Fruit fly (Drosophila melanogaster) whole organism, embryonic: ENCODE measurements around the gene CG9270.
A peak's percentile ranks its signal among the peaks of the same experiment; 100 is the strongest.

Experiments
- CG1233 ChIP-seq: fragments of 200-800 bp; sonication (Bioruptor generic); optimal IDR thresholded peaks from 4 replicates; lab custom pipeline; 2018; ENCODE audit warnings: missing biosample characterization, mild to moderate bottlenecking, missing genetic modification characterization
- CG13123 ChIP-seq: fragments of 200-800 bp; sonication (Bioruptor generic); optimal IDR thresholded peaks from 2 replicates; lab custom pipeline; 2016; ENCODE audit warnings: missing biosample characterization, missing genetic modification characterization
- CG14441 ChIP-seq: fragments of 200-800 bp; sonication (Bioruptor generic); IDR thresholded peaks from 2 replicates; pipeline ENCODE4 v1.3.6; 2022; ENCODE audit warnings: missing biosample characterization, missing genetic modification characterization
- CG14965 ChIP-seq: fragments of 200-800 bp; sonication (Bioruptor generic); optimal IDR thresholded peaks from 2 replicates; lab custom pipeline; 2016; ENCODE audit warnings: missing biosample characterization, missing genetic modification characterization, borderline replicate concordance
- CG15479 ChIP-seq: fragments of 200-800 bp; sonication (Bioruptor generic); optimal IDR thresholded peaks from 3 replicates; lab custom pipeline; 2019; ENCODE audit warnings: missing biosample characterization, mild to moderate bottlenecking, missing genetic modification characterization, moderate library complexity
- CG16779 ChIP-seq: fragments of 200-800 bp; sonication (Bioruptor generic); IDR thresholded peaks from 2 replicates; pipeline ENCODE4 v1.3.6; 2022; ENCODE audit warnings: missing biosample characterization, missing genetic modification characterization
- CG17568 ChIP-seq: fragments of 200-800 bp; sonication (Bioruptor generic); optimal IDR thresholded peaks from 2 replicates; lab custom pipeline; 2018; ENCODE audit warnings: missing biosample characterization, mild to moderate bottlenecking, missing genetic modification characterization, moderate library complexity
- CG17912 ChIP-seq: fragments of 200-800 bp; sonication (Bioruptor generic); optimal IDR thresholded peaks from 2 replicates; lab custom pipeline; 2018; ENCODE audit warnings: missing biosample characterization, mild to moderate bottlenecking, missing genetic modification characterization
- CG2199 ChIP-seq: fragments of 200-800 bp; sonication (Bioruptor generic); IDR thresholded peaks from 3 replicates; pipeline ENCODE4 v1.3.6; 2022; ENCODE audit warnings: missing biosample characterization, missing genetic modification characterization
- CG30431 ChIP-seq: fragments of 200-800 bp; sonication (Bioruptor generic); optimal IDR thresholded peaks from 2 replicates; lab custom pipeline; 2017; ENCODE audit warnings: missing biosample characterization, missing genetic modification characterization
- CG4360 ChIP-seq: fragments of 200-800 bp; sonication (Bioruptor generic); IDR thresholded peaks from 2 replicates; pipeline ENCODE4 v1.3.6; 2022; ENCODE audit warnings: missing biosample characterization, missing genetic modification characterization
- CG43689 ChIP-seq: fragments of 200-800 bp; sonication (Bioruptor generic); IDR thresholded peaks from 2 replicates; pipeline ENCODE4 v1.3.6; 2022; ENCODE audit warnings: missing biosample characterization, missing genetic modification characterization
- CG4820 ChIP-seq: fragments of 200-800 bp; sonication (Bioruptor generic); optimal IDR thresholded peaks from 3 replicates; lab custom pipeline; 2016; ENCODE audit warnings: missing biosample characterization, missing genetic modification characterization
- CG6689 ChIP-seq: fragments of 200-800 bp; sonication (Bioruptor generic); IDR thresholded peaks from 2 replicates; pipeline ENCODE4 v1.3.6; 2022; ENCODE audit warnings: missing biosample characterization, missing genetic modification characterization
- CG7839 ChIP-seq: fragments of 200-800 bp; sonication (Bioruptor generic); optimal IDR thresholded peaks from 3 replicates; lab custom pipeline; 2018; ENCODE audit warnings: missing biosample characterization, mild to moderate bottlenecking, missing genetic modification characterization, moderate library complexity
- CG7963 ChIP-seq: fragments of 200-800 bp; sonication (Bioruptor generic); IDR thresholded peaks from 3 replicates; pipeline ENCODE4 v1.3.6; 2022; ENCODE audit warnings: missing biosample characterization, missing genetic modification characterization; ENCODE audit not compliant: partially characterized antibody
- CG8478 ChIP-seq: fragments of >200 bp; optimal IDR thresholded peaks from 2 replicates; lab custom pipeline; 2018
- CG8924 ChIP-seq: fragments of 200-800 bp; optimal IDR thresholded peaks from 3 replicates; lab custom pipeline; 2019; ENCODE audit warnings: missing biosample characterization, mild to moderate bottlenecking, missing genetic modification characterization, moderate library complexity
- Deaf1 ChIP-seq: fragments of 200-800 bp; optimal IDR thresholded peaks from 3 replicates; lab custom pipeline; 2019; ENCODE audit warnings: missing biosample characterization, mild to moderate bottlenecking, missing genetic modification characterization, moderate library complexity
- Drgx ChIP-seq: fragments of 200-800 bp; sonication (Bioruptor generic); IDR thresholded peaks from 2 replicates; pipeline ENCODE4 v1.3.6; 2022; ENCODE audit warnings: missing biosample characterization, missing genetic modification characterization
- HLH3B ChIP-seq: fragments of 200-800 bp; sonication (Bioruptor generic); IDR thresholded peaks from 2 replicates; pipeline ENCODE4 v1.3.6; 2022; ENCODE audit warnings: missing biosample characterization, missing genetic modification characterization
- Lim3 ChIP-seq: fragments of 200-800 bp; sonication (Bioruptor generic); IDR thresholded peaks from 2 replicates; pipeline ENCODE4 v1.3.6; 2022; ENCODE audit warnings: missing biosample characterization, missing genetic modification characterization
- Max ChIP-seq: fragments of 200-800 bp; sonication (Bioruptor generic); optimal IDR thresholded peaks from 2 replicates; lab custom pipeline; 2016; ENCODE audit warnings: missing biosample characterization, mild to moderate bottlenecking, missing genetic modification characterization
- NC2α ChIP-seq: fragments of 200-800 bp; sonication (Bioruptor generic); optimal IDR thresholded peaks from 2 replicates; lab custom pipeline; 2016; ENCODE audit warnings: missing biosample characterization, missing genetic modification characterization
- Stat92E ChIP-seq, 3 experiments: fragments of >200 bp in 2 of 3; fragments of 200-800 bp in 1 of 3; sonication (Bioruptor generic) in 1 of 3; optimal IDR thresholded peaks; 2 replicates each; lab custom pipeline; 2017 to 2019; ENCODE audit warnings: missing biosample characterization in 3 of 3, missing genetic modification characterization in 3 of 3, mild to moderate bottlenecking in 1 of 3, moderate library complexity in 1 of 3
- amos ChIP-seq: fragments of 200-800 bp; sonication (Bioruptor generic); IDR thresholded peaks from 2 replicates; pipeline ENCODE4 v1.3.6; 2022; ENCODE audit warnings: missing biosample characterization, missing genetic modification characterization; ENCODE audit not compliant: partially characterized antibody
- ash1 ChIP-seq: fragments of 200-800 bp; sonication (Bioruptor generic); optimal IDR thresholded peaks from 2 replicates; lab custom pipeline; 2018; ENCODE audit warnings: missing biosample characterization, mild to moderate bottlenecking, missing genetic modification characterization
- bigmax ChIP-seq: fragments of 200-800 bp; sonication (Bioruptor generic); optimal IDR thresholded peaks from 2 replicates; lab custom pipeline; 2018; ENCODE audit warnings: missing biosample characterization, mild to moderate bottlenecking, missing genetic modification characterization
- crc ChIP-seq: fragments of 200-800 bp; sonication (Bioruptor generic); optimal IDR thresholded peaks from 2 replicates; lab custom pipeline; 2016; ENCODE audit warnings: missing biosample characterization, missing genetic modification characterization
- dati ChIP-seq: fragments of 200-800 bp; sonication (Bioruptor generic); IDR thresholded peaks from 2 replicates; pipeline ENCODE4 v1.3.6; 2022; ENCODE audit warnings: missing biosample characterization, missing genetic modification characterization
- dysf ChIP-seq: fragments of 200-800 bp; sonication (Bioruptor generic); IDR thresholded peaks from 3 replicates; pipeline ENCODE4 v1.3.6; 2022; ENCODE audit warnings: missing biosample characterization, missing genetic modification characterization
- fd96Cb ChIP-seq: fragments of 200-800 bp; sonication (Bioruptor generic); optimal IDR thresholded peaks from 2 replicates; lab custom pipeline; 2018; ENCODE audit warnings: missing biosample characterization, mild to moderate bottlenecking, missing genetic modification characterization, moderate library complexity
- gcm ChIP-seq: fragments of 200-800 bp; sonication (Bioruptor generic); optimal IDR thresholded peaks from 2 replicates; lab custom pipeline; 2019; ENCODE audit warnings: missing biosample characterization, mild to moderate bottlenecking, missing genetic modification characterization, moderate library complexity
- gcm2 ChIP-seq: fragments of 200-800 bp; sonication (Bioruptor generic); optimal IDR thresholded peaks from 2 replicates; lab custom pipeline; 2016; ENCODE audit warnings: missing biosample characterization, missing genetic modification characterization
- gro ChIP-seq: fragments of 200-800 bp; sonication (Bioruptor generic); optimal IDR thresholded peaks from 2 replicates; lab custom pipeline; 2016; ENCODE audit warnings: missing biosample characterization, missing genetic modification characterization
- gt ChIP-seq: fragments of 200-800 bp; sonication (Bioruptor generic); IDR thresholded peaks from 2 replicates; pipeline ENCODE4 v1.3.6; 2022; ENCODE audit warnings: missing biosample characterization, missing genetic modification characterization
- her ChIP-seq: fragments of 200-800 bp; sonication (Bioruptor generic); optimal IDR thresholded peaks from 2 replicates; lab custom pipeline; 2016; ENCODE audit warnings: missing biosample characterization, missing genetic modification characterization
- hth ChIP-seq: fragments of >200 bp; optimal IDR thresholded peaks from 2 replicates; lab custom pipeline; 2017; ENCODE audit warnings: inconsistent platforms
- kah ChIP-seq: fragments of 200-800 bp; sonication (Bioruptor generic); optimal IDR thresholded peaks from 2 replicates; lab custom pipeline; 2018; ENCODE audit warnings: missing biosample characterization, mild to moderate bottlenecking, missing genetic modification characterization
- kni ChIP-seq: fragments of 200-800 bp; sonication (Bioruptor generic); optimal IDR thresholded peaks from 3 replicates; lab custom pipeline; 2017; ENCODE audit warnings: mild to moderate bottlenecking, missing biosample characterization, missing genetic modification reagents, missing genetic modification characterization
- lilli ChIP-seq: fragments of 200-800 bp; sonication (Bioruptor generic); optimal IDR thresholded peaks from 3 replicates; lab custom pipeline; 2016; ENCODE audit warnings: missing biosample characterization, missing genetic modification characterization
- oc ChIP-seq: fragments of 200-800 bp; sonication (Bioruptor generic); optimal IDR thresholded peaks from 2 replicates; lab custom pipeline; 2018; ENCODE audit warnings: missing biosample characterization, mild to moderate bottlenecking, missing genetic modification characterization, moderate library complexity
- odd ChIP-seq: fragments of 200-800 bp; sonication (Bioruptor generic); optimal IDR thresholded peaks from 2 replicates; lab custom pipeline; 2017; ENCODE audit warnings: missing biosample characterization, mild to moderate bottlenecking, missing genetic modification characterization
- phol ChIP-seq: fragments of 200-800 bp; sonication (Bioruptor generic); optimal IDR thresholded peaks from 3 replicates; lab custom pipeline; 2018; ENCODE audit warnings: missing biosample characterization, mild to moderate bottlenecking, missing genetic modification characterization, moderate library complexity
- pnt ChIP-seq: fragments of 200-800 bp; sonication (Bioruptor generic); optimal IDR thresholded peaks from 3 replicates; lab custom pipeline; 2016; ENCODE audit warnings: missing biosample characterization, missing genetic modification characterization
- repo ChIP-seq: fragments of 200-800 bp; sonication (Bioruptor generic); optimal IDR thresholded peaks from 2 replicates; lab custom pipeline; 2016; ENCODE audit warnings: missing biosample characterization, missing genetic modification characterization
- sd ChIP-seq: fragments of 200-800 bp; sonication (Bioruptor generic); optimal IDR thresholded peaks from 3 replicates; lab custom pipeline; 2018; ENCODE audit warnings: missing biosample characterization, mild to moderate bottlenecking, missing genetic modification characterization, moderate library complexity
- seq ChIP-seq: fragments of 200-800 bp; sonication (Bioruptor generic); IDR thresholded peaks from 2 replicates; pipeline ENCODE4 v1.3.6; 2022; ENCODE audit warnings: missing biosample characterization, missing genetic modification characterization
- ssp ChIP-seq: fragments of 200-800 bp; sonication (Bioruptor generic); IDR thresholded peaks from 2 replicates; pipeline ENCODE4 v1.3.6; 2022; ENCODE audit warnings: missing biosample characterization, missing genetic modification characterization
- ttk ChIP-seq: fragments of 200-800 bp; sonication (Bioruptor generic); IDR thresholded peaks from 2 replicates; pipeline ENCODE4 v2.1.2; 2022; ENCODE audit warnings: missing biosample characterization, missing genetic modification characterization
- vvl ChIP-seq: fragments of 200-800 bp; sonication (Bioruptor generic); IDR thresholded peaks from 2 replicates; pipeline ENCODE4 v1.3.6; 2022; ENCODE audit warnings: missing biosample characterization, missing genetic modification characterization

The CG9270 gene

DNA sequence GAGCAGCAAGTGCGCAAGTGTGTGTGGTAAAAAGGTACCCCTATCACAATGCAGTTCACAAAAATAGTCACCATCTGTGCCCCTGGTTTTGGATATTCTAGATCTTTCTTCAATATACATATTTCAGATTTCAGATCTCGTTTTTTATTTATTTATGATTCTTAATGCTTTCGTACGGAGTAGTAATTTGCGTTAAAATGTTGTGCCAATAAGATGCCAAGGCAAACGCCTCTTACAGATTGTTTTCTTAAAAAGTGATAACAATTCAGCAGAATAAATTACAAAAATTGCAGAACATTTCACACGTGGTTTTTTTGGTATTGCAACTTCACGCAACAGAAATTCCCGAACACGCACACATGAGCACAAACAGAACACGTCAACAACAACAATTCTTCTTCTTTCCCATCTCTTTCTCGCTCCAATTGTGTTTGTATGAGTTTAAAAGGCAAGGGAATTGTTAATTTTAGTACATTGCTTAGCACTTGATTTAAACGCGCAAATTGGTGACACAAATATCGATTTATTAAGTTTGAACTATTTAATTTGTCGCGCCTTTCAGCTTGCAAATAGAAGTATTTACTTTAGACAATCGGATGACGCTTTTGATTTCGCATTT, 15.7 kb downstream of the CG9270 start (continued):
- TF ChIP-seq ssp (0 out of 2 replicates have a peak, but pooled peaks have one; percentile 5), gcm2 (peak; percentile 69), Stat92E (GFP tag; optimal IDR thresholded peaks at IDR 0.05; lab: Kevin White, UChicago) (no peak), CG15479 (peak; percentile 46), seq (GFP tag; lab: Robert Waterston, UW) (peak; percentile 74; the same call in 1 of the 2 replicates), HLH3B (GFP tag; lab: Robert Waterston, UW) (peak; percentile 71), CG6689 (GFP tag; lab: Robert Waterston, UW) (no peak), CG1233 (no peak), ttk (GFP tag; lab: Robert Waterston, UW) (peak; percentile 58), CG17912 (GFP tag; lab: Kevin White, UChicago) (no peak), crc (GFP tag; lab: Kevin White, UChicago) (peak; percentile 75), CG17568 (GFP tag; lab: Kevin White, UChicago) (peak; percentile 60), her (peak; percentile 65), fd96Cb (tag; lab: Kevin White, UChicago) (no peak), pnt (GFP tag; lab: Kevin White, UChicago) (peak; percentile 54), hth (lab: Kevin White, UChicago) (no peak), gt (GFP tag; lab: Robert Waterston, UW) (no peak), amos (no peak), oc (peak; percentile 78), kni (no peak), repo (GFP tag; lab: Kevin White, UChicago) (peak; percentile 58), CG13123 (GFP tag; lab: Kevin White, UChicago) (no peak), Max (GFP tag; lab: Kevin White, UChicago) (peak; percentile 84), CG4360 (GFP tag; lab: Robert Waterston, UW) (peak; percentile 73), Deaf1 (tag; lab: Kevin White, UChicago) (no peak), Lim3 (GFP tag; lab: Robert Waterston, UW) (no peak), CG30431 (GFP tag; lab: Kevin White, UChicago) (peak; percentile 60), sd (no peak), kah (no peak), lilli (GFP tag; lab: Kevin White, UChicago) (peak; percentile 78), Drgx (GFP tag; lab: Robert Waterston, UW) (peak; percentile 59), vvl (GFP tag; lab: Robert Waterston, UW) (peak; percentile 90), CG8478 (lab: Kevin White, UChicago) (no peak), CG43689 (peak; percentile 70), odd (peak; percentile 77), dati (no peak), CG7839 (tag; lab: Kevin White, UChicago) (peak; percentile 81), CG16779 (GFP tag; lab: Robert Waterston, UW) (no peak), dysf (GFP tag; lab: Robert Waterston, UW) (peak; percentile 74), CG7963 (no peak), NC2α (GFP tag; lab: Kevin White, UChicago) (peak; percentile 35), ash1 (no peak), gcm (GFP tag; lab: Kevin White, UChicago) (peak; percentile 91), phol (tag; lab: Kevin White, UChicago) (no peak), gro (peak; percentile 64), CG14965 (GFP tag; lab: Kevin White, UChicago) (no peak), bigmax (no peak), CG8924 (tag; lab: Kevin White, UChicago) (peak; percentile 84), CG4820 (GFP tag; lab: Kevin White, UChicago) (peak; percentile 66), CG14441 (GFP tag; lab: Robert Waterston, UW) (no peak), CG2199 (GFP tag; lab: Robert Waterston, UW) (no peak)
